Fruit fly (Drosophila melanogaster): ENCODE data around the gene CG32425.

DNA sequence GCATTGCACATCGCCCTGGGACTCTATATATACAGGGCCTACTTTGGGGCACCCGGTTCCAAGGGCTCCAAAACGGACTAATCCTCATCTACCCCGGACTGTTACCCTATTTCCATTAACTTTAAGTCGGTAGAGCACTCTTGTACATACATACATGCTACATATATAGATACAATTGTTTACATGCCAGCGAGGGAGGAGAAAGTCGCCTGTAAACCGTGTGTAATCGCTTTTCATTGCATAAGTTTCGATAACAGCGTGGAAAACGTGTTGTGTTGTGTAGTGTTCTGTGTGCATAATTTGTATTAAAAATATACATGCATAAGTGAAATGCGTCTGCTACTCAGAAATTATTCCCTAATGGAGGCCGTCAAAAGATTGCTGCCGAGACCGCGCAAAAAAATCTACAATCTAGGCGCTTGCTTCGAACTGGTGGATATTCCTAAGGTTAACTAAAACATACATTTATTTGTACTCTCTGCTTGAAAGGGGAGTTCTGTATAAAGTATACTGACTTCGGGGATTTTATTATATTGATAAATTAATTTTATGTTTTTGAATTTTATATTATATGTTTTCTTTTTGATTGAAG, 22.8 kb upstream of the CG32425 start, which contains the start of gene isoQC:
- TF ChIP-seq psq (optimal IDR thresholded peaks at IDR 0.05) (no peak), usp (GFP tag; optimal IDR thresholded peaks at IDR 0.05) (no peak), Dll (optimal IDR thresholded peaks at IDR 0.05) (no peak), pan (optimal IDR thresholded peaks at IDR 0.05) (no peak)

Data from whole organism.